Worm (Caenorhabditis elegans): Measurements from ENCODE around the gene nmur-3.

nmur-3 gene

DNA sequence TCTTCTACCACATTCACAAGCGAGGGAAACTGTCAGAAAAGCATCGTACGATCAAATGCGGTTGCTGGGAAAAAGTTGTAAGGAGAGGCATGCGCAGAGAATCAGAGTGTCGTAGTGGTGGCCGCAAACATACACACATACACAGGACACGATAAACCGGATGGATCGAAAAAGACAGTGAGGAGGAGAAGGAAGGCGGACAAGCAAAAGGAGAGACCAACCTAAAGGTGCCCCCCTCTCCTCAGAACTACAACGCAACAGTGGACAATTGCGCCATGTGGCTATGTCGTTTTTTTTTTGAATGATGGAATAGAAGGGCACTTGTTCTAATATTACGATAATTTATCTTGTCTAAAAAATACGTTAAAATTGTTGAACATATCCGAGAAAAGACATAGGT, 32.2 kb downstream of the nmur-3 start:
- TF ChIP-seq xbp-1 (tag; optimal IDR thresholded peaks at IDR 0.05) = peak; percentile 5
- TF ChIP-seq mef-2 (tag; optimal IDR thresholded peaks at IDR 0.05) = no peak
- no peak for TF ChIP-seq lsy-2 (tag; optimal IDR thresholded peaks at IDR 0.05)
- peak; percentile 60 for TF ChIP-seq blmp-1 (tag; optimal IDR thresholded peaks at IDR 0.05)
- TF ChIP-seq unc-130 (tag; optimal IDR thresholded peaks at IDR 0.05) = no peak
- TF ChIP-seq nhr-90 (tag; optimal IDR thresholded peaks at IDR 0.05; ENCODE audit: poor library complexity) = no peak
- TF ChIP-seq lin-14 (GFP tag; optimal IDR thresholded peaks at IDR 0.05) = peak; percentile 45
- peak in 1 of 2 experiments; percentile 13 for TF ChIP-seq mdl-1 (tag; optimal IDR thresholded peaks at IDR 0.05)
- no peak for TF ChIP-seq nhr-76 (tag; optimal IDR thresholded peaks at IDR 0.05)
- no peak for TF ChIP-seq mab-9 (GFP tag; IDR thresholded peaks at IDR 0.05)
- TF ChIP-seq efl-1 (optimal IDR thresholded peaks at IDR 0.05) = no peak
- peak in 1 of 2 experiments; percentile 80 for TF ChIP-seq efl-1 (GFP tag; optimal IDR thresholded peaks at IDR 0.05 in 1 of 2)
- peak; percentile 82 for TF ChIP-seq nhr-85 (tag)

DNA sequence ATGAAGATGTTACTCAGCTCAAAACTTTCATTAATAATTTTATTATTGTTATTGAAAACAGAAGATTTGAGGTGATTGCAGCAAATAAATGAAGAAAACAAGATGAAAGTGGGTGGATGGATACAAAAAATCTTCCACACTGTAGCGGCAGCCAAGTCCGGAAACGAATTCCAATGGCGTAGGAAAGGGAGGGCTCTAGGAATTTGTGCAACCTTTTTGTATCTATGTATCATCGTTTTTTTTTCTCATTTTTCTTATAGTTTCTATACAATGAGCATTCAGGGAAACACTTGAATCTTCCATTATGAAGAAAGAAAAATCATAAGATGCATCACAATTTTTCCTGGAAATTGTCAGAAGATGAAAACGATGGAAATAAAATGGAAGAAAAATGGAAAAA, 34.2 kb downstream of the nmur-3 start:
- TF ChIP-seq grh-1 (GFP tag; IDR thresholded peaks at IDR 0.05) (no peak), F16B12.6 (tag; optimal IDR thresholded peaks at IDR 0.05) (no peak), lin-13 (GFP tag; optimal IDR thresholded peaks at IDR 0.05) (no peak), unc-86 (tag; optimal IDR thresholded peaks at IDR 0.05) (no peak), fkh-4 (tag; optimal IDR thresholded peaks at IDR 0.05; ENCODE audit: borderline replicate concordance) (no peak), fkh-10 (GFP tag; optimal IDR thresholded peaks at IDR 0.05) (no peak), ets-5 (GFP tag; IDR thresholded peaks at IDR 0.05) (no peak), tlp-1 (tag; optimal IDR thresholded peaks at IDR 0.05) (no peak), nhr-47 (tag; optimal IDR thresholded peaks at IDR 0.05) (no peak), ceh-8 (GFP tag; optimal IDR thresholded peaks at IDR 0.05) (no peak), lin-39 (tag; optimal IDR thresholded peaks at IDR 0.05) (no peak), nhr-90 (tag; optimal IDR thresholded peaks at IDR 0.05; ENCODE audit: poor library complexity) (no peak)

DNA sequence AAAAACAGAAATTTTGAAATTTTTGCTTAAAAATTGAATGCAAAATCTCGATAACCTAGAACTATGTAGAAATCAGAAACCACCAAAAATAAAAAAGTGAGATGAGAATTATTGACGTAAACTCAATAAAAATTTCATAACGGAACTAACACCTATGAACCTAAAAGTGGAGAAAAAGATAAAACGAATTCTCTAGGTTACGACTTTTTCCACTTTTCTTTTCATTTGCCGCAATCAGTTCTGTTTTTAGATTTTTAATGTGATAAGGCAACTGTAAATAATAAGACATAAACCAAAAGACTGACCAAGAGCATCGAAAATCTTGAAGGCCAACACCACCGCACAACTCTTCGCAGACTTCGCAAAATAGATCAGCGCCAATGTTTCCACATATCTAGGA, 35.7 kb downstream of the nmur-3 start:
- TF ChIP-seq pax-3 (tag; optimal IDR thresholded peaks at IDR 0.05) (no peak), elt-2 (tag; optimal IDR thresholded peaks at IDR 0.05) (peak; percentile 18), egl-27 (tag; optimal IDR thresholded peaks at IDR 0.05) (no peak), blmp-1 (tag; optimal IDR thresholded peaks at IDR 0.05) (peak; percentile 10), elt-3 (tag; optimal IDR thresholded peaks at IDR 0.05) (no peak), C16A3.4 (tag; optimal IDR thresholded peaks at IDR 0.05) (no peak), nhr-84 (tag; optimal IDR thresholded peaks at IDR 0.05) (no peak), alr-1 (tag; optimal IDR thresholded peaks at IDR 0.05; ENCODE audit: borderline replicate concordance) (no peak), Y116A8C.19 (tag; optimal IDR thresholded peaks at IDR 0.05; ENCODE audit: borderline replicate concordance) (no peak)

DNA sequence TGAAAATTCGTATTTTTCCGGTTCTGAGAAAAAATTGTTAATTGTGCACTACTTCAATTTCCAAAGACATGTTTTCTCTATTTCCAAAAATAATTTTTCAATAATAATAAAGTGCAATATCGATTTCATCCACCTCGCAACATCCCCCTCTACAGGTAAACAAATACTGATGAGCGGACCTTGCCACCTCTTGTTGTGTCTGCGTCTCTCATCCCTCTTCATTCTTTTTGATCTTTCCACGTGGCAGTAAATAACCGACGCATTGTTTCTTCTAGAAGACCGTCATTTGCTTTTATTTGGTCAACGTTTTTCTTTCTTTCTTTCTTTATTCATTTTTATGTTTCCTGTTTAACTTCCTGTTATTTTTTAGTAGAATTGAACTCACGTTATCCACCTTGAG, 36.9 kb downstream of the nmur-3 start:
- TF ChIP-seq mdl-1 (tag; optimal IDR thresholded peaks at IDR 0.05) (peak in 1 of 2 experiments; percentile 13), nhr-28 (tag; optimal IDR thresholded peaks at IDR 0.05) (no peak), swsn-7 (tag; optimal IDR thresholded peaks at IDR 0.05) (no peak)

DNA sequence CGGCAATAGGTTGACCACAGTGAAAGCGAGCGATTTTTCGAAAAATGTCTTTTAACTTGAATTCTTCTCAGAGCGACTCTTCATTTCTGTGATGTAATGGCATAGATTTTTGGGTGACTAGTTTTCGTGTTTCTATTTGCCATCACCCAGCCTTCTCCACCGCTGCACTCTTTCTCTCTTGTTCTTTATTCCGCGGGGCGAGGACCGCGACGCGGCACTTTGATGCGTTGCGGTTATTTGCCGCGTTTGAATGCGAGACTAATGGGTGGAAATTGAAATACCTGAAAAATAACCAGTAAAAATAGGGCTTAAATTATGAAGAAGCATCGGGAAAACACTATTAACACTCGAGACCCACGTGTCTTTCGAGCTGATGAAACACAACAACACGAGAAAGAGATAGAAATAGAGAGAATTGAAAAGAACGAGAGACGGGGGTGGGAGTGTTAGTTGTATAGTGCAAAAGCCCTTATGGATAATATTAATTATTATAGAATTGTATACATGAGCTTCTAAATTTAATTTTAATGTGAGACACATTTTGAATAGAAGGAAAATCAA, 37.9 kb downstream of the nmur-3 start, which contains the start of gene dgk-2:
Gene dgk-2, minus strand, starts transcription at position 281 of the 561 bp plus-strand sequence.
- TF ChIP-seq nhr-71 (tag; optimal IDR thresholded peaks at IDR 0.05) (peak; percentile 12), mdl-1 (tag; optimal IDR thresholded peaks at IDR 0.05) (peak in 1 of 2 experiments; percentile 49), ztf-11 (tag; optimal IDR thresholded peaks at IDR 0.05) (no peak), grh-1 (GFP tag; IDR thresholded peaks at IDR 0.05) (no peak), elt-3 (tag; optimal IDR thresholded peaks at IDR 0.05) (no peak), mef-2 (tag; optimal IDR thresholded peaks at IDR 0.05) (no peak), swsn-7 (tag; optimal IDR thresholded peaks at IDR 0.05) (no peak), lin-14 (GFP tag; optimal IDR thresholded peaks at IDR 0.05) (peak; percentile 78), nhr-28 (tag; optimal IDR thresholded peaks at IDR 0.05) (no peak), blmp-1 (tag; optimal IDR thresholded peaks at IDR 0.05) (no peak), ces-1 (GFP tag; optimal IDR thresholded peaks at IDR 0.05) (no peak), egl-13 (tag; optimal IDR thresholded peaks at IDR 0.05) (no peak), hlh-4 (tag; optimal IDR thresholded peaks at IDR 0.05) (no peak), alr-1 (tag; optimal IDR thresholded peaks at IDR 0.05; ENCODE audit: borderline replicate concordance) (no peak), mep-1 (tag; optimal IDR thresholded peaks at IDR 0.05) (peak; percentile 10), unc-30 (tag; optimal IDR thresholded peaks at IDR 0.05) (no peak), ceh-90 (tag; optimal IDR thresholded peaks at IDR 0.05) (no peak), hpl-2 (GFP tag; optimal IDR thresholded peaks at IDR 0.05) (peak; percentile 42), aha-1 (tag; optimal IDR thresholded peaks at IDR 0.05) (no peak), snpc-4 (tag; optimal IDR thresholded peaks at IDR 0.05) (no peak), isw-1 (GFP tag; IDR thresholded peaks at IDR 0.05) (no peak)
